Worm (Caenorhabditis elegans) whole organism, young adult: ENCODE results near the gene C08E8.9.
A peak's percentile ranks its signal among the peaks of the same experiment; 100 is the strongest.

ENCODE experiments used
- B0035.1 ChIP-seq: sonication (generic microtip); optimal IDR thresholded peaks from 2 replicates; lab custom pipeline; 2016; ENCODE audit warnings: missing genetic modification characterization, mild to moderate bottlenecking, missing compliant biosample characterization, missing genotype, missing genetic modification reagents
- D2030.7 ChIP-seq: fragments of 200-800 bp; sonication (Bioruptor generic); IDR thresholded peaks from 2 replicates; pipeline ENCODE4 v1.3.6; 2022; ENCODE audit warnings: missing genetic modification reagents, missing genetic modification characterization, missing compliant biosample characterization
- F23B12.7 ChIP-seq: sonication (generic microtip); optimal IDR thresholded peaks from 2 replicates; lab custom pipeline; 2017; ENCODE audit warnings: missing genetic modification characterization, mild to moderate bottlenecking, missing compliant biosample characterization, antibody characterized with exemption, moderate library complexity; ENCODE audit not compliant: insufficient read depth
- F52B5.7 ChIP-seq: sonication (generic microtip); optimal IDR thresholded peaks from 2 replicates; lab custom pipeline; 2016; ENCODE audit warnings: mild to moderate bottlenecking, missing genetic modification characterization, missing compliant biosample characterization
- K11D2.4 ChIP-seq: fragments of 200-800 bp; sonication (Bioruptor generic); IDR thresholded peaks from 2 replicates; pipeline ENCODE4 v1.3.6; 2022; ENCODE audit warnings: missing genetic modification reagents, missing genetic modification characterization, missing compliant biosample characterization
- T07F8.4 ChIP-seq: sonication (generic microtip); optimal IDR thresholded peaks from 2 replicates; lab custom pipeline; 2016; ENCODE audit warnings: mild to moderate bottlenecking, missing genetic modification characterization, moderate library complexity, missing compliant biosample characterization
- T26A5.8 ChIP-seq: sonication (generic microtip); optimal IDR thresholded peaks from 2 replicates; lab custom pipeline; 2016; ENCODE audit warnings: missing genetic modification characterization, missing compliant biosample characterization
- Y53F4B.3 ChIP-seq: fragments of 200-800 bp; sonication (Bioruptor generic); IDR thresholded peaks from 2 replicates; pipeline ENCODE4 v1.3.6; 2022; ENCODE audit warnings: missing genetic modification reagents, missing genetic modification characterization, missing compliant biosample characterization
- Y53G8AR.9 ChIP-seq: fragments of 200-800 bp; sonication (Bioruptor generic); conservative IDR thresholded peaks from 2 replicates; pipeline ENCODE4 v1.3.6; 2022; ENCODE audit warnings: missing genetic modification reagents, missing genetic modification characterization, missing compliant biosample characterization
- Y56A3A.18 ChIP-seq: fragments of 200-800 bp; sonication (Bioruptor generic); IDR thresholded peaks from 2 replicates; pipeline ENCODE4 v1.3.6; 2022; ENCODE audit warnings: missing genetic modification reagents, missing genetic modification characterization, missing compliant biosample characterization
- ama-1 ChIP-seq, 3 experiments: fragments of 150-350 bp in 1 of 3; sonication (generic microtip) in 2 of 3; optimal IDR thresholded peaks; 2 replicates each; lab custom pipeline; 2014 to 2018; ENCODE audit warnings: missing biosample characterization in 2 of 3, missing genetic modification characterization in 2 of 3, missing genetic modification reagents in 2 of 3
- attf-3 ChIP-seq: fragments of 200-800 bp; sonication (Bioruptor generic); conservative IDR thresholded peaks from 2 replicates; pipeline ENCODE4 v1.3.6; 2022; ENCODE audit warnings: missing genetic modification reagents, missing genetic modification characterization, missing compliant biosample characterization
- attf-5 ChIP-seq: fragments of 200-800 bp; sonication (Bioruptor generic); optimal IDR thresholded peaks from 2 replicates; lab custom pipeline; 2018; ENCODE audit warnings: mild to moderate bottlenecking, missing genetic modification characterization, missing compliant biosample characterization
- ceh-100 ChIP-seq: fragments of 200-800 bp; sonication (Bioruptor generic); IDR thresholded peaks from 2 replicates; pipeline ENCODE4 v1.3.6; 2022; ENCODE audit warnings: missing genetic modification reagents, missing genetic modification characterization, missing compliant biosample characterization
- ceh-27 ChIP-seq: fragments of 200-800 bp; sonication (Bioruptor generic); optimal IDR thresholded peaks from 2 replicates; lab custom pipeline; 2018; ENCODE audit warnings: mild to moderate bottlenecking, missing genetic modification characterization, moderate library complexity, missing compliant biosample characterization
- ceh-79 ChIP-seq: sonication (generic microtip); optimal IDR thresholded peaks from 2 replicates; lab custom pipeline; 2017; ENCODE audit warnings: mild to moderate bottlenecking, missing genetic modification characterization, missing compliant biosample characterization
- die-1 ChIP-seq: sonication (generic microtip); optimal IDR thresholded peaks from 2 replicates; lab custom pipeline; 2016; ENCODE audit warnings: missing genotype, mild to moderate bottlenecking, missing genetic modification characterization, missing compliant biosample characterization
- egl-18 ChIP-seq: fragments of 200-800 bp; sonication (Bioruptor generic); IDR thresholded peaks from 2 replicates; pipeline ENCODE4 v1.3.6; 2022; ENCODE audit warnings: missing genetic modification reagents, missing genetic modification characterization, missing compliant biosample characterization
- egl-44 ChIP-seq: fragments of 200-800 bp; sonication (Bioruptor generic); IDR thresholded peaks from 2 replicates; pipeline ENCODE4 v1.3.6; 2022; ENCODE audit warnings: missing genetic modification reagents, missing genetic modification characterization, missing compliant biosample characterization
- hlh-12 ChIP-seq: sonication (generic microtip); optimal IDR thresholded peaks from 2 replicates; lab custom pipeline; 2016; ENCODE audit warnings: missing genetic modification characterization, missing compliant biosample characterization
- hmg-1.2 ChIP-seq: fragments of 200-800 bp; sonication (Bioruptor generic); IDR thresholded peaks from 2 replicates; pipeline ENCODE4 v1.3.6; 2022; ENCODE audit warnings: missing genetic modification reagents, missing genetic modification characterization, missing compliant biosample characterization
- hmg-20 ChIP-seq: fragments of 200-800 bp; sonication (Bioruptor generic); IDR thresholded peaks from 2 replicates; pipeline ENCODE4 v1.3.6; 2022; ENCODE audit warnings: missing genetic modification reagents, missing genetic modification characterization, missing compliant biosample characterization
- lag-1 ChIP-seq: fragments of 200-800 bp; sonication (Bioruptor generic); IDR thresholded peaks from 2 replicates; pipeline ENCODE4 v1.3.6; 2022; ENCODE audit warnings: missing genetic modification reagents, missing genetic modification characterization, missing compliant biosample characterization
- lin-26 ChIP-seq: fragments of 200-800 bp; sonication (Bioruptor generic); IDR thresholded peaks from 2 replicates; pipeline ENCODE4 v1.3.6; 2022; ENCODE audit warnings: missing genetic modification reagents, missing genetic modification characterization, missing compliant biosample characterization
- lin-40 ChIP-seq: sonication (generic microtip); optimal IDR thresholded peaks from 2 replicates; lab custom pipeline; 2016; ENCODE audit warnings: missing genetic modification characterization, mild to moderate bottlenecking, missing compliant biosample characterization, missing genotype, missing genetic modification reagents
- lin-54 ChIP-seq: fragments of 200-800 bp; sonication (Bioruptor generic); optimal IDR thresholded peaks from 2 replicates; lab custom pipeline; 2018; ENCODE audit warnings: mild to moderate bottlenecking, missing genetic modification characterization, missing compliant biosample characterization
- lsl-1 ChIP-seq: fragments of 200-800 bp; sonication (Bioruptor generic); optimal IDR thresholded peaks from 2 replicates; lab custom pipeline; 2018; ENCODE audit warnings: mild to moderate bottlenecking, missing genetic modification characterization, moderate library complexity, missing compliant biosample characterization
- madf-10 ChIP-seq: sonication (generic microtip); optimal IDR thresholded peaks from 2 replicates; lab custom pipeline; 2016; ENCODE audit warnings: mild to moderate bottlenecking, missing genetic modification characterization, missing compliant biosample characterization
- madf-3 ChIP-seq: fragments of 200-800 bp; sonication (Bioruptor generic); IDR thresholded peaks from 2 replicates; pipeline ENCODE4 v1.3.6; 2022; ENCODE audit warnings: missing genetic modification reagents, missing genetic modification characterization, missing compliant biosample characterization
- madf-6 ChIP-seq: fragments of 200-800 bp; sonication (Bioruptor generic); IDR thresholded peaks from 2 replicates; pipeline ENCODE4 v1.3.6; 2022; ENCODE audit warnings: missing genetic modification reagents, missing genetic modification characterization, missing compliant biosample characterization
- mcd-1 ChIP-seq: fragments of 200-800 bp; sonication (Bioruptor generic); IDR thresholded peaks from 2 replicates; pipeline ENCODE4 v1.3.6; 2022; ENCODE audit warnings: missing genetic modification reagents, missing genetic modification characterization, missing compliant biosample characterization
- nhr-90 ChIP-seq: sonication (generic microtip); optimal IDR thresholded peaks from 2 replicates; lab custom pipeline; 2016; ENCODE audit warnings: missing genotype, mild to moderate bottlenecking, missing genetic modification characterization, missing compliant biosample characterization
- rcor-1 ChIP-seq: fragments of 200-800 bp; sonication (Bioruptor generic); IDR thresholded peaks from 2 replicates; pipeline ENCODE4 v1.3.6; 2022; ENCODE audit warnings: missing genetic modification reagents, missing genetic modification characterization, missing compliant biosample characterization
- snpc-1.1 ChIP-seq: sonication (generic microtip); optimal IDR thresholded peaks from 2 replicates; lab custom pipeline; 2017; ENCODE audit warnings: missing genetic modification characterization, mild to moderate bottlenecking, missing compliant biosample characterization, antibody characterized with exemption, moderate library complexity, missing genotype, missing genetic modification reagents; ENCODE audit not compliant: insufficient read depth
- snpc-1.3 ChIP-seq: sonication (generic microtip); optimal IDR thresholded peaks from 2 replicates; lab custom pipeline; 2017; ENCODE audit warnings: missing genetic modification characterization, mild to moderate bottlenecking, missing compliant biosample characterization, antibody characterized with exemption, moderate library complexity, missing genotype, missing genetic modification reagents; ENCODE audit not compliant: insufficient read depth
- snpc-3.4 ChIP-seq: sonication (generic microtip); optimal IDR thresholded peaks from 2 replicates; lab custom pipeline; 2017; ENCODE audit warnings: missing genetic modification characterization, mild to moderate bottlenecking, missing compliant biosample characterization, antibody characterized with exemption, moderate library complexity, missing genotype, missing genetic modification reagents
- sptf-2 ChIP-seq: fragments of 200-800 bp; sonication (Bioruptor generic); optimal IDR thresholded peaks from 2 replicates; lab custom pipeline; 2018; ENCODE audit warnings: mild to moderate bottlenecking, missing genetic modification characterization, missing compliant biosample characterization
- unc-130 ChIP-seq: sonication (generic microtip); optimal IDR thresholded peaks from 2 replicates; lab custom pipeline; 2016; ENCODE audit warnings: missing genetic modification reagents, missing genetic modification characterization, missing compliant biosample characterization
- zfh-2 ChIP-seq: fragments of 200-800 bp; sonication (Bioruptor generic); conservative IDR thresholded peaks from 2 replicates; pipeline ENCODE4 v1.3.6; 2022; ENCODE audit warnings: missing genetic modification reagents, missing genetic modification characterization, missing compliant biosample characterization
- zim-3 ChIP-seq: sonication (generic microtip); optimal IDR thresholded peaks from 2 replicates; lab custom pipeline; 2017; ENCODE audit warnings: mild to moderate bottlenecking, missing genetic modification characterization, moderate library complexity, missing compliant biosample characterization
- ztf-18 ChIP-seq: sonication (generic microtip); optimal IDR thresholded peaks from 2 replicates; lab custom pipeline; 2016; ENCODE audit warnings: missing genotype, mild to moderate bottlenecking, missing genetic modification characterization, missing compliant biosample characterization
- ztf-25 ChIP-seq: fragments of 200-800 bp; sonication (Bioruptor generic); IDR thresholded peaks from 2 replicates; pipeline ENCODE4 v1.3.6; 2022; ENCODE audit warnings: missing genetic modification reagents, missing genetic modification characterization, missing compliant biosample characterization
- ztf-28 ChIP-seq: fragments of 200-800 bp; sonication (Bioruptor generic); IDR thresholded peaks from 2 replicates; pipeline ENCODE4 v1.3.6; 2022; ENCODE audit warnings: missing genetic modification reagents, missing genetic modification characterization, missing compliant biosample characterization

Gene C08E8.9

DNA sequence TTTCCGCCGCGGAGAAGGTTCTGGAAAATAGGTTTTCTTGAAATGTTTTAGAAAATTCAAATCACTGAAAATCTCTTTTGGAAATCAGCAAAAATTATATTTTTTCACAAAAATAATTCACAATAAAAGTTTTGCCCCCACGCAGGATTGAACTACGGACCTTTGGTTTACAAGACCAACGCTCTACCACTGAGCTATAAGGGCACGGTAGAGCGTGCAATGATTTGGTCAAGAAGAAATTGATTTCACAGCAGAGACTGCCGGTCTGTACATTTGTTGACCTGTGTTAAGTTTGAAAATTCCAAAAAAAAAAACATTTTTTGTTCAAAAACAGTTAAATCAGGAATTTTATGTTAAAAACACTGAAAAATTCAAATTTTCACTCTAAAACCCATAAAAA lies 47.7 kb downstream of the C08E8.9 start (continued):
- no peak for TF ChIP-seq K11D2.4 (GFP tag; lab: Robert Waterston, UW)
- 0 out of 2 replicates have a peak, but pooled peaks have one; percentile 20 for TF ChIP-seq attf-3 (GFP tag; lab: Robert Waterston, UW)
- peak; percentile 81; the same call in 1 of the 2 replicates for TF ChIP-seq ztf-25
- peak; percentile 9 for TF ChIP-seq madf-10 (tag; lab: Kevin White, UChicago)
- peak; percentile 66 for TF ChIP-seq ztf-18 (tag; lab: Kevin White, UChicago)
- peak; percentile 52 for TF ChIP-seq nhr-90 (tag; lab: Kevin White, UChicago)
- TF ChIP-seq ama-1 (optimal IDR thresholded peaks at IDR 0.05; lab: Kevin White, UChicago): no peak
- TF ChIP-seq ama-1 (GFP tag; optimal IDR thresholded peaks at IDR 0.05; lab: Kevin White, UChicago): peak in 1 of 2 experiments; percentile 31
- peak; percentile 67 for TF ChIP-seq die-1 (tag; lab: Kevin White, UChicago)
- TF ChIP-seq lin-40 (tag; lab: Kevin White, UChicago): no peak
- no peak for TF ChIP-seq ztf-28 (GFP tag; lab: Robert Waterston, UW)
- no peak for TF ChIP-seq ceh-100
- TF ChIP-seq F23B12.7 (tag; lab: Kevin White, UChicago): peak; percentile 23
- TF ChIP-seq rcor-1 (GFP tag; lab: Robert Waterston, UW): peak; percentile 28; the same call in 1 of the 2 replicates
- peak; percentile 5 for TF ChIP-seq attf-5 (GFP tag; lab: Kevin White, UChicago)
- TF ChIP-seq zfh-2 (GFP tag; lab: Robert Waterston, UW): no peak
- peak; percentile 64 for TF ChIP-seq hmg-1.2 (GFP tag; lab: Robert Waterston, UW)
- TF ChIP-seq Y53G8AR.9 (GFP tag; lab: Robert Waterston, UW): peak; percentile 38; the same call in 1 of the 2 replicates
- peak; percentile 44 for TF ChIP-seq snpc-1.1 (tag; lab: Kevin White, UChicago)
- TF ChIP-seq lin-26 (GFP tag; lab: Robert Waterston, UW): peak; percentile 79
- TF ChIP-seq D2030.7: 0 out of 2 replicates have a peak, but pooled peaks have one; percentile 26
- peak; percentile 25 for TF ChIP-seq T26A5.8 (tag; lab: Kevin White, UChicago)
- no peak for TF ChIP-seq madf-3 (GFP tag; lab: Robert Waterston, UW)
- peak; percentile 11 for TF ChIP-seq hlh-12 (tag; lab: Kevin White, UChicago)
- TF ChIP-seq zim-3 (tag; lab: Kevin White, UChicago): peak; percentile 43
- peak; percentile 19 for TF ChIP-seq lin-54 (GFP tag; lab: Kevin White, UChicago)
- TF ChIP-seq T07F8.4 (tag; lab: Kevin White, UChicago): peak; percentile 1
- TF ChIP-seq lsl-1 (GFP tag; lab: Kevin White, UChicago): peak; percentile 3
- TF ChIP-seq B0035.1 (tag; lab: Kevin White, UChicago): no peak
- TF ChIP-seq egl-44 (GFP tag; lab: Robert Waterston, UW): no peak
- TF ChIP-seq Y56A3A.18: peak; percentile 77; the same call in 1 of the 2 replicates
- TF ChIP-seq snpc-3.4: peak; percentile 45
- TF ChIP-seq unc-130: peak; percentile 16
- no peak for TF ChIP-seq mcd-1 (GFP tag; lab: Robert Waterston, UW)
- peak; percentile 79 for TF ChIP-seq snpc-1.3

DNA sequence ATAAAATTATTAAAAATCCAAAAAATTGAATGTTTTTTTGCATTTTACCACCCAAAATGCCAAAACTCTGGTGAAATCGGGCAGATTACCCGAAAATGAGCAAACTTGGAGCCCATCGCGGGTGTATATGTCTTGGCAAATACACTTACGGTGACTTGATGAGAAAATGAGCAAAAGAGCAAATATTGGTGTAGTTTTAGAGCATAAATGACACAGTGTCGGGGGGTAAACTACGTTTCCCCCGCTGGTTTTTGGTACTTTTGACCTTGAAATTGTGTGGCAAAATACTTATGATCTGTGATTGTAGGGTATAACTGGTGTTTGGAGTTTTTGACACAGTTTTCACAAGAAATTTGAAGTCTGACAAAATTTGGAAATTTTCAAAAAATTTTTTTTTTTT lies 48.2 kb downstream of the C08E8.9 start, which contains the start of gene ZK262.2:
Gene ZK262.2, minus strand, starts transcription at position 101 of the 400 bp plus-strand sequence.
- TF ChIP-seq lag-1 (GFP tag; lab: Robert Waterston, UW) (no peak), hmg-20 (no peak), egl-18 (GFP tag; lab: Robert Waterston, UW) (no peak), F52B5.7 (tag; lab: Kevin White, UChicago) (no peak), ceh-27 (GFP tag; lab: Kevin White, UChicago) (no peak), lsl-1 (GFP tag; lab: Kevin White, UChicago) (no peak), madf-6 (GFP tag; lab: Robert Waterston, UW) (no peak), sptf-2 (GFP tag; lab: Kevin White, UChicago) (no peak), ceh-79 (tag; lab: Kevin White, UChicago) (no peak), K11D2.4 (GFP tag; lab: Robert Waterston, UW) (no peak), Y53F4B.3 (no peak)
